Worm (Caenorhabditis elegans): ENCODE data around the gene arl-6.

ce11 chrIII:4806345-4806744 lies 8.3 kb downstream of the arl-6 start:
- no peak for TF ChIP-seq ama-1 (optimal IDR thresholded peaks at IDR 0.05)
- no peak for TF ChIP-seq sea-1 (GFP tag; conservative IDR thresholded peaks at IDR 0.05)
- no peak for TF ChIP-seq ceh-36 (tag; optimal IDR thresholded peaks at IDR 0.05)

Data from whole organism, early embryonic.